Worm (Caenorhabditis elegans) whole organism, young adult: ENCODE measurements around the gene ZK262.2.

Source experiments
- B0035.1 ChIP-seq: sonication (generic microtip); optimal IDR thresholded peaks from 2 replicates; lab custom pipeline; 2016; ENCODE audit warnings: missing genetic modification characterization, mild to moderate bottlenecking, missing compliant biosample characterization, missing genotype, missing genetic modification reagents
- B0261.1 ChIP-seq: sonication (generic microtip); optimal IDR thresholded peaks from 2 replicates; lab custom pipeline; 2016; ENCODE audit warnings: mild to moderate bottlenecking, missing genetic modification characterization, moderate library complexity, missing compliant biosample characterization
- B0336.3 ChIP-seq: fragments of 200-800 bp; sonication (Bioruptor generic); IDR thresholded peaks from 2 replicates; pipeline ENCODE4 v1.3.6; 2022; ENCODE audit warnings: missing genetic modification characterization, missing compliant biosample characterization
- C17E4.6 ChIP-seq: fragments of 200-800 bp; sonication (Bioruptor generic); IDR thresholded peaks from 2 replicates; pipeline ENCODE4 v1.3.6; 2022; ENCODE audit warnings: missing genetic modification reagents, missing genetic modification characterization, missing compliant biosample characterization
- F39B2.1 ChIP-seq: fragments of 200-800 bp; sonication (Bioruptor generic); IDR thresholded peaks from 2 replicates; pipeline ENCODE4 v1.3.6; 2022; ENCODE audit warnings: missing genetic modification reagents, missing genetic modification characterization, missing compliant biosample characterization
- F57A8.1 ChIP-seq: fragments of 200-800 bp; sonication (Bioruptor generic); optimal IDR thresholded peaks from 2 replicates; lab custom pipeline; 2018; ENCODE audit warnings: mild to moderate bottlenecking, missing genetic modification characterization, moderate library complexity, missing compliant biosample characterization
- K11D2.4 ChIP-seq: fragments of 200-800 bp; sonication (Bioruptor generic); IDR thresholded peaks from 2 replicates; pipeline ENCODE4 v1.3.6; 2022; ENCODE audit warnings: missing genetic modification reagents, missing genetic modification characterization, missing compliant biosample characterization
- K12H6.12 ChIP-seq: fragments of 200-800 bp; sonication (Bioruptor generic); optimal IDR thresholded peaks from 2 replicates; lab custom pipeline; 2018; ENCODE audit warnings: mild to moderate bottlenecking, missing genetic modification characterization, missing compliant biosample characterization
- T07F8.4 ChIP-seq: sonication (generic microtip); optimal IDR thresholded peaks from 2 replicates; lab custom pipeline; 2016; ENCODE audit warnings: mild to moderate bottlenecking, missing genetic modification characterization, moderate library complexity, missing compliant biosample characterization
- Y67H2A.10 ChIP-seq: fragments of 200-800 bp; sonication (Bioruptor generic); conservative IDR thresholded peaks from 2 replicates; pipeline ENCODE4 v1.3.6; 2022; ENCODE audit warnings: missing genetic modification reagents, missing genetic modification characterization, missing compliant biosample characterization
- Y95B8A.8 ChIP-seq: fragments of 200-800 bp; sonication (Bioruptor generic); IDR thresholded peaks from 2 replicates; pipeline ENCODE4 v1.3.6; 2022; ENCODE audit warnings: missing genetic modification reagents, missing genetic modification characterization, missing compliant biosample characterization
- akir-1 ChIP-seq: fragments of 200-800 bp; sonication (Bioruptor generic); optimal IDR thresholded peaks from 2 replicates; lab custom pipeline; 2018; ENCODE audit warnings: mild to moderate bottlenecking, missing genetic modification characterization, moderate library complexity, missing compliant biosample characterization
- aptf-2 ChIP-seq: fragments of 200-800 bp; sonication (Bioruptor generic); conservative IDR thresholded peaks from 2 replicates; pipeline ENCODE4 v1.3.6; 2022; ENCODE audit warnings: missing genetic modification reagents, missing genetic modification characterization, missing compliant biosample characterization
- aptf-3 ChIP-seq: fragments of 200-800 bp; sonication (Bioruptor generic); IDR thresholded peaks from 2 replicates; pipeline ENCODE4 v1.3.6; 2022; ENCODE audit warnings: missing genetic modification characterization, missing compliant biosample characterization
- attf-5 ChIP-seq: fragments of 200-800 bp; sonication (Bioruptor generic); optimal IDR thresholded peaks from 2 replicates; lab custom pipeline; 2018; ENCODE audit warnings: mild to moderate bottlenecking, missing genetic modification characterization, missing compliant biosample characterization
- ccch-3 ChIP-seq: fragments of 200-800 bp; sonication (Bioruptor generic); optimal IDR thresholded peaks from 2 replicates; lab custom pipeline; 2018; ENCODE audit warnings: mild to moderate bottlenecking, missing genetic modification characterization, missing compliant biosample characterization
- cebp-1 ChIP-seq, 2 experiments: fragments of 200-800 bp in 1 of 2; sonication (Bioruptor generic) in 1 of 2; sonication (generic microtip) in 1 of 2; IDR thresholded peaks in 1 of 2; optimal IDR thresholded peaks in 1 of 2; 2 replicates each; pipeline versions ENCODE4 v1.3.6 to Lab custom; 2017 to 2022; ENCODE audit warnings: missing compliant biosample characterization in 2 of 2, missing genetic modification characterization in 2 of 2, mild to moderate bottlenecking in 1 of 2, missing genetic modification reagents in 1 of 2, moderate library complexity in 1 of 2
- chd-7 ChIP-seq: sonication (generic microtip); optimal IDR thresholded peaks from 2 replicates; lab custom pipeline; 2016; ENCODE audit warnings: mild to moderate bottlenecking, missing genetic modification characterization, moderate library complexity, missing compliant biosample characterization
- die-1 ChIP-seq: sonication (generic microtip); optimal IDR thresholded peaks from 2 replicates; lab custom pipeline; 2016; ENCODE audit warnings: missing genotype, mild to moderate bottlenecking, missing genetic modification characterization, missing compliant biosample characterization
- dox-1 ChIP-seq: fragments of 200-800 bp; sonication (Bioruptor generic); IDR thresholded peaks from 2 replicates; pipeline ENCODE4 v1.3.6; 2022; ENCODE audit warnings: missing genetic modification reagents, missing genetic modification characterization, missing compliant biosample characterization
- egl-44 ChIP-seq: fragments of 200-800 bp; sonication (Bioruptor generic); IDR thresholded peaks from 2 replicates; pipeline ENCODE4 v1.3.6; 2022; ENCODE audit warnings: missing genetic modification reagents, missing genetic modification characterization, missing compliant biosample characterization
- ekl-4 ChIP-seq: fragments of 200-800 bp; sonication (Bioruptor generic); IDR thresholded peaks from 2 replicates; pipeline ENCODE4 v1.3.6; 2022; ENCODE audit warnings: missing genetic modification reagents, missing genetic modification characterization, missing compliant biosample characterization
- hlh-12 ChIP-seq: sonication (generic microtip); optimal IDR thresholded peaks from 2 replicates; lab custom pipeline; 2016; ENCODE audit warnings: missing genetic modification characterization, missing compliant biosample characterization
- hmg-1.2 ChIP-seq: fragments of 200-800 bp; sonication (Bioruptor generic); IDR thresholded peaks from 2 replicates; pipeline ENCODE4 v1.3.6; 2022; ENCODE audit warnings: missing genetic modification reagents, missing genetic modification characterization, missing compliant biosample characterization
- let-526 ChIP-seq: fragments of 200-800 bp; sonication (Bioruptor generic); IDR thresholded peaks from 2 replicates; pipeline ENCODE4 v1.3.6; 2022; ENCODE audit warnings: missing genetic modification reagents, missing genetic modification characterization, missing compliant biosample characterization
- lin-35 ChIP-seq, 3 experiments: fragments of 150-350 bp in 2 of 3; sonication (generic microtip) in 1 of 3; optimal IDR thresholded peaks; 2 replicates each; lab custom pipeline; 2014 to 2018; ENCODE audit warnings: missing biosample characterization in 3 of 3, missing genetic modification characterization in 3 of 3, missing genetic modification reagents in 3 of 3
- lin-40 ChIP-seq: sonication (generic microtip); optimal IDR thresholded peaks from 2 replicates; lab custom pipeline; 2016; ENCODE audit warnings: missing genetic modification characterization, mild to moderate bottlenecking, missing compliant biosample characterization, missing genotype, missing genetic modification reagents
- lir-1 ChIP-seq: fragments of 200-800 bp; sonication (Bioruptor generic); conservative IDR thresholded peaks from 2 replicates; pipeline ENCODE4 v1.3.6; 2022; ENCODE audit warnings: missing genetic modification reagents, missing genetic modification characterization, missing compliant biosample characterization
- lsy-27 ChIP-seq: sonication (generic microtip); optimal IDR thresholded peaks from 2 replicates; lab custom pipeline; 2017; ENCODE audit warnings: missing genetic modification characterization, mild to moderate bottlenecking, missing compliant biosample characterization, antibody characterized with exemption, missing genotype, borderline replicate concordance; ENCODE audit not compliant: insufficient read depth
- madf-3 ChIP-seq: fragments of 200-800 bp; sonication (Bioruptor generic); IDR thresholded peaks from 2 replicates; pipeline ENCODE4 v1.3.6; 2022; ENCODE audit warnings: missing genetic modification reagents, missing genetic modification characterization, missing compliant biosample characterization
- madf-8 ChIP-seq: fragments of 200-800 bp; sonication (Bioruptor generic); conservative IDR thresholded peaks from 2 replicates; pipeline ENCODE4 v1.3.6; 2022; ENCODE audit warnings: missing genetic modification reagents, missing genetic modification characterization, missing compliant biosample characterization
- mel-28 ChIP-seq: sonication (generic microtip); optimal IDR thresholded peaks from 2 replicates; lab custom pipeline; 2016; ENCODE audit warnings: borderline replicate concordance, mild to moderate bottlenecking, missing genetic modification characterization, missing compliant biosample characterization
- nfya-1 ChIP-seq: sonication (generic microtip); optimal IDR thresholded peaks from 2 replicates; lab custom pipeline; 2017; ENCODE audit warnings: antibody characterized with exemption, missing compliant biosample characterization, missing genetic modification characterization, borderline replicate concordance; ENCODE audit not compliant: insufficient read depth
- nhr-80 ChIP-seq: sonication (generic microtip); optimal IDR thresholded peaks from 2 replicates; lab custom pipeline; 2016; ENCODE audit warnings: missing genetic modification characterization, missing compliant biosample characterization
- nhr-90 ChIP-seq: sonication (generic microtip); optimal IDR thresholded peaks from 2 replicates; lab custom pipeline; 2016; ENCODE audit warnings: missing genotype, mild to moderate bottlenecking, missing genetic modification characterization, missing compliant biosample characterization
- pha-4 ChIP-seq: fragments of 150-350 bp; sonication (generic microtip); optimal IDR thresholded peaks from 2 replicates; lab custom pipeline; 2014; ENCODE audit warnings: missing biosample characterization, missing genetic modification reagents, missing genetic modification characterization
- rpc-1 ChIP-seq, 2 experiments: fragments of 150-350 bp in 1 of 2; sonication (generic microtip) in 1 of 2; optimal IDR thresholded peaks; 2 replicates each; lab custom pipeline; 2014 to 2018; ENCODE audit warnings: missing biosample characterization in 1 of 2, missing genetic modification characterization in 1 of 2, missing genetic modification reagents in 1 of 2, missing genotype in 1 of 2
- sdz-38 ChIP-seq: sonication (generic microtip); optimal IDR thresholded peaks from 2 replicates; lab custom pipeline; 2016; ENCODE audit warnings: missing genotype, missing genetic modification characterization, missing compliant biosample characterization
- snpc-4 ChIP-seq, 5 experiments: fragments of 150-350 bp in 1 of 5; sonication (generic microtip) in 4 of 5; optimal IDR thresholded peaks; 2 replicates each; lab custom pipeline; 2014 to 2018; ENCODE audit warnings: missing genetic modification characterization in 5 of 5, missing biosample characterization in 3 of 5, antibody characterized with exemption in 2 of 5, mild to moderate bottlenecking in 2 of 5, missing compliant biosample characterization in 2 of 5, missing genotype in 2 of 5, moderate library complexity in 2 of 5, missing genetic modification reagents in 1 of 5
- tbp1 ChIP-seq: fragments of 200-800 bp; sonication (Bioruptor generic); optimal IDR thresholded peaks from 2 replicates; lab custom pipeline; 2018; ENCODE audit warnings: mild to moderate bottlenecking, missing genetic modification characterization, missing compliant biosample characterization
- zim-3 ChIP-seq: sonication (generic microtip); optimal IDR thresholded peaks from 2 replicates; lab custom pipeline; 2017; ENCODE audit warnings: mild to moderate bottlenecking, missing genetic modification characterization, moderate library complexity, missing compliant biosample characterization
- ztf-28 ChIP-seq: fragments of 200-800 bp; sonication (Bioruptor generic); IDR thresholded peaks from 2 replicates; pipeline ENCODE4 v1.3.6; 2022; ENCODE audit warnings: missing genetic modification reagents, missing genetic modification characterization, missing compliant biosample characterization
- ztf-6 ChIP-seq: fragments of 200-800 bp; sonication (Bioruptor generic); IDR thresholded peaks from 2 replicates; pipeline ENCODE4 v1.3.6; 2022; ENCODE audit warnings: missing genetic modification reagents, missing genetic modification characterization, missing compliant biosample characterization

Gene ZK262.2

DNA sequence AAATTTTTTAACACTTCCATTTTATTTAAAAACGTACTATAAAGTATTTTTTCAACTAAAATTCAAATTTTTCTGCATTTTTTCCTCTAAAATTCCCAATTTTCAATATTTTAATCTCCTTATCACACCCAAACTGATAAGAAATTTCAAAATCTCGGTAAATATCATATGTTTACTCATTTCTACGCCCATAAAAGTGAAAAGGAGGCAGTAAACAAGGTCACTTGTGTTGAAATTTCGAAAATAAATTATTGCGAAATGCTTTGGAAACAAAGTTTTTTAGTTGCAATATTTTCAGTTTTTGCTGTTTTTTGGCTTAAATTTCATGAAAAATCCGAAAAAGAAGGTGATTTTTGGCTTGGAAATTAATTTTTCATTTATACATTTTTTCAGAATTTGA lies 41.2 kb downstream of the ZK262.2 start, which contains the start of gene C08E8.4:
TSS of gene C08E8.4 (plus strand) at position 268 of the 400 bp plus-strand sequence.
- TF ChIP-seq cebp-1 (GFP tag; IDR thresholded peaks at IDR 0.05; lab: Robert Waterston, UW) (peak; percentile 89), cebp-1 (tag; optimal IDR thresholded peaks at IDR 0.05; lab: Kevin White, UChicago) (peak; percentile 97), madf-3 (no peak)

DNA sequence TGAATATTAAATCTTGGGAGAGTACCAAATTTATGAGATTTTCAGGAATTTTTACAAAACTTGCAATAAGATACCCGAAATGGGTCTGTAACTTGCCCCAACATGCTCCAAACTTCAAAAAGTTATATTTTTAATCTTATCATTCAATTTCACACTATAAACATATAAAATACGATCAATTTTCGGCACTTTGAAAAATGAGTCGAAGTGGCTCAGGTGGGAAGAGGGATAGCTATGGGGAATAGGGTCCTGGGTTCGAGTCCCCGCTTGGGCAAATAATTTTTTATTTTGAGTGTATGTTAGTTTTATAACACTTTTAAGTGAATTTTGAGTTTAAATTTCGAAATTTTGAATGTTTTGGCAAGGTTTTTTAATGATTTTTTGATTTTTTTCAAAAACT lies 41.8 kb downstream of the ZK262.2 start:
- TF ChIP-seq ztf-28 (no peak), madf-8 (no peak), zim-3 (tag; lab: Kevin White, UChicago) (no peak), Y67H2A.10 (no peak), hmg-1.2 (GFP tag; lab: Robert Waterston, UW) (no peak), lsy-27 (no peak), T07F8.4 (tag; lab: Kevin White, UChicago) (no peak), chd-7 (no peak), F39B2.1 (no peak), nhr-90 (tag; lab: Kevin White, UChicago) (no peak), B0261.1 (tag; lab: Kevin White, UChicago) (peak; percentile 30), K12H6.12 (tag; lab: Kevin White, UChicago) (no peak), nfya-1 (tag; lab: Kevin White, UChicago) (no peak), snpc-4 (GFP tag; optimal IDR thresholded peaks at IDR 0.05; lab: Kevin White, UChicago) (no peak), snpc-4 (tag; optimal IDR thresholded peaks at IDR 0.05; lab: Kevin White, UChicago) (no peak), Y95B8A.8 (GFP tag; lab: Robert Waterston, UW) (no peak), dox-1 (GFP tag; lab: Robert Waterston, UW) (no peak), madf-3 (no peak), K11D2.4 (GFP tag; lab: Robert Waterston, UW) (no peak), rpc-1 (optimal IDR thresholded peaks at IDR 0.05; lab: Kevin White, UChicago) (peak; percentile 43), rpc-1 (tag; optimal IDR thresholded peaks at IDR 0.05; lab: Kevin White, UChicago) (peak; percentile 57), egl-44 (GFP tag; lab: Robert Waterston, UW) (no peak), tbp1 (GFP tag; lab: Kevin White, UChicago) (peak; percentile 75)

DNA sequence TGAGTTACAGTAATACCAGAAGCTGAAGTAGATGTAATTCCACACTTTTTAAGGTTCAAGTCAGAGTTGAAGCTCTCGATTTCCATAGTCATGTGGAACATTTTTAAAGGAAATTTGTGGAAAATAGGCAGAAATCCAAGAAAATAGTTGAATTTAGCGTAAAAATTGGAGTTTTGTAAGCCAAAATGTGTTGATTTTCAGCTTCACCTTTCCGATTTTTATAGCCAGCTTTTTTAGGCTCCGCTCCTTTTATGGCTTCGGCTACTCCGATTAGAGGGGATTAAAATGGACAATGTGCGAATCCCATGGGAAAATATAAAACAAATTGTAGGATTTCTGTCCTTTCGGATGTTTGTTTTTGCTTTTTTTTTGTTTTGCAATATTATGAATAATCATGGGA lies 44.5 kb downstream of the ZK262.2 start, which contains the start of gene C08E8.6:
TSS of gene C08E8.6 (minus strand) at position 101 of the 400 bp plus-strand sequence.
- TF ChIP-seq let-526 (no peak), ekl-4 (no peak), lir-1 (GFP tag; lab: Robert Waterston, UW) (no peak), ztf-6 (no peak), nhr-80 (tag; lab: Kevin White, UChicago) (no peak), aptf-2 (GFP tag; lab: Robert Waterston, UW) (no peak), pha-4 (no peak), attf-5 (GFP tag; lab: Kevin White, UChicago) (no peak), mel-28 (tag; lab: Kevin White, UChicago) (no peak)

DNA sequence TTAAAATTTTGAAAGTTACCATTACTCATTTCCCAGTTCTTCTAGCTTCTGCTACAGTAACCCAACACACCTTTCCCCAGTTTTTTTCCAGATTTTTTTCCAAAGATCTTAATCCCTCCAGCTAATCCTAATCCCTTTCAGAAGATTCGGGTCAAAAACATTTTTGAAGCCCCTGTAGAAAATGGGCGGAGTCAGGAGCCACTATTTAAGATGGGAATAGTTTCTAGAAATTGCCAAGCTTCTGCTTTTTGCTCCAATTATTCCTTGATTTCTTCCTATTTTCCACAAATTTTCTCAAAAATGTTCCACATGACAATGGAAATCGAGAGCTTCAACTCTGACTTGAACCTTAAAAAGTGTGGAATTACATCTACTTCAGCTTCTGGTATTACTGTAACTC lies 48.2 kb downstream of the ZK262.2 start, which contains the start of gene C08E8.9:
TSS of gene C08E8.9 (plus strand) at position 301 of the 400 bp plus-strand sequence.
- TF ChIP-seq B0035.1 (tag; lab: Kevin White, UChicago) (no peak), ccch-3 (GFP tag; lab: Kevin White, UChicago) (no peak), lin-40 (no peak), akir-1 (no peak), sdz-38 (tag; lab: Kevin White, UChicago) (no peak), lin-35 (GFP tag; optimal IDR thresholded peaks at IDR 0.05; lab: Kevin White, UChicago) (no peak), zim-3 (tag; lab: Kevin White, UChicago) (no peak), C17E4.6 (GFP tag; lab: Robert Waterston, UW) (no peak), hlh-12 (tag; lab: Kevin White, UChicago) (no peak), B0336.3 (GFP tag; lab: Robert Waterston, UW) (no peak), F39B2.1 (no peak), F57A8.1 (no peak), madf-3 (no peak), aptf-3 (no peak), die-1 (tag; lab: Kevin White, UChicago) (no peak)
